Fruit fly (Drosophila melanogaster): ENCODE data around the gene chinmo.

Gene chinmo

dm6 chr2L:1724592-1724940 is 73.5 kb downstream of the chinmo start (continued):
- TF ChIP-seq trem (tag; optimal IDR thresholded peaks at IDR 0.05), result no peak
- TF ChIP-seq Ssrp (tag; optimal IDR thresholded peaks at IDR 0.05), result no peak
- TF ChIP-seq pita (GFP tag; optimal IDR thresholded peaks at IDR 0.05), result no peak
- TF ChIP-seq Atf3 (GFP tag; optimal IDR thresholded peaks at IDR 0.05), result no peak
- TF ChIP-seq Mes4 (GFP tag; optimal IDR thresholded peaks at IDR 0.05), result no peak
- no peak for TF ChIP-seq Side (GFP tag; optimal IDR thresholded peaks at IDR 0.05)
- no peak for TF ChIP-seq HLH4C (GFP tag; IDR thresholded peaks at IDR 0.05; ENCODE audit: partially characterized antibody)
- no peak for TF ChIP-seq CG12744 (GFP tag; optimal IDR thresholded peaks at IDR 0.05)
- TF ChIP-seq Dp (GFP tag; optimal IDR thresholded peaks at IDR 0.05), result peak; percentile 11
- no peak for TF ChIP-seq mam (GFP tag; optimal IDR thresholded peaks at IDR 0.05)

- peak; percentile 86 for TF ChIP-seq kah (GFP tag; optimal IDR thresholded peaks at IDR 0.05)
- no peak for TF ChIP-seq CG2199 (GFP tag; IDR thresholded peaks at IDR 0.05)
- peak; percentile 5 for TF ChIP-seq hkb (optimal IDR thresholded peaks at IDR 0.05)
- no peak for TF ChIP-seq hkb (GFP tag; IDR thresholded peaks at IDR 0.05)
- TF ChIP-seq CG17829 (tag; optimal IDR thresholded peaks at IDR 0.05), result peak; percentile 95
- no peak for TF ChIP-seq CG7556 (GFP tag; optimal IDR thresholded peaks at IDR 0.05)
- no peak for TF ChIP-seq CG4282 (GFP tag; optimal IDR thresholded peaks at IDR 0.05)
- TF ChIP-seq pfk (GFP tag; optimal IDR thresholded peaks at IDR 0.05), result peak; percentile 76
- no peak for TF ChIP-seq CG11696 (GFP tag; IDR thresholded peaks at IDR 0.05)
- TF ChIP-seq Ets97D (GFP tag; optimal IDR thresholded peaks at IDR 0.05), result no peak
- no peak for TF ChIP-seq Dbx (GFP tag; IDR thresholded peaks at IDR 0.05)
- peak; percentile 90 for TF ChIP-seq mirr (GFP tag; optimal IDR thresholded peaks at IDR 0.05)
- TF ChIP-seq ash1 (GFP tag; optimal IDR thresholded peaks at IDR 0.05), result peak; percentile 77
- TF ChIP-seq CG8290 (GFP tag; optimal IDR thresholded peaks at IDR 0.05), result peak; percentile 81
- no peak for TF ChIP-seq CG8290 (tag; optimal IDR thresholded peaks at IDR 0.05)
- no peak for TF ChIP-seq ap (GFP tag; IDR thresholded peaks at IDR 0.05)
- no peak for TF ChIP-seq trh (GFP tag; optimal IDR thresholded peaks at IDR 0.05)
- TF ChIP-seq dan (GFP tag; IDR thresholded peaks at IDR 0.05), result no peak
- TF ChIP-seq CG1832 (GFP tag; optimal IDR thresholded peaks at IDR 0.05), result no peak
- TF ChIP-seq CG8359 (GFP tag; optimal IDR thresholded peaks at IDR 0.05; ENCODE audit: borderline replicate concordance), result peak; percentile 72
- peak; percentile 45 for TF ChIP-seq ab (GFP tag; optimal IDR thresholded peaks at IDR 0.05)
- peak; percentile 92 for TF ChIP-seq phol (tag; optimal IDR thresholded peaks at IDR 0.05)
- no peak for TF ChIP-seq ems (GFP tag; optimal IDR thresholded peaks at IDR 0.05)
- TF ChIP-seq da (GFP tag; optimal IDR thresholded peaks at IDR 0.05), result no peak
- peak; percentile 98 for TF ChIP-seq ERR (GFP tag; optimal IDR thresholded peaks at IDR 0.05)
- no peak for TF ChIP-seq fd96Cb (tag; optimal IDR thresholded peaks at IDR 0.05)
- no peak for TF ChIP-seq lmd (GFP tag; IDR thresholded peaks at IDR 0.05)
- TF ChIP-seq nom (GFP tag; optimal IDR thresholded peaks at IDR 0.05), result peak; percentile 96
- TF ChIP-seq lab (GFP tag; optimal IDR thresholded peaks at IDR 0.05), result peak; percentile 98
- TF ChIP-seq CG10654 (GFP tag; optimal IDR thresholded peaks at IDR 0.05), result no peak
- TF ChIP-seq CG13123 (GFP tag; optimal IDR thresholded peaks at IDR 0.05), result no peak
- TF ChIP-seq Ets65A (GFP tag), result peak; percentile 7
- no peak for TF ChIP-seq CG2889 (GFP tag; IDR thresholded peaks at IDR 0.05)
- TF ChIP-seq CG3995 (GFP tag; optimal IDR thresholded peaks at IDR 0.05), result peak; percentile 70
- TF ChIP-seq CG7987 (GFP tag; optimal IDR thresholded peaks at IDR 0.05), result peak; percentile 79
- peak; percentile 94; the same call in 1 of the 3 replicates for TF ChIP-seq CG17361 (GFP tag; IDR thresholded peaks at IDR 0.05)
- peak; percentile 97 for TF ChIP-seq CG3281 (GFP tag; optimal IDR thresholded peaks at IDR 0.05)
- no peak for TF ChIP-seq H2.0 (GFP tag; IDR thresholded peaks at IDR 0.05)
Measured at dm6 chr2L:1727162-1727825, 76.2 kb downstream of the chinmo start.
